Worm (Caenorhabditis elegans) whole organism, L1 larva: Measurements from ENCODE around the gene zmp-5.

Source experiments
- C16A3.4 ChIP-seq: fragments of 150-350 bp; optimal IDR thresholded peaks from 2 replicates; lab custom pipeline; 2014; ENCODE audit warnings: missing biosample characterization, missing genetic modification characterization
- C34B4.2 ChIP-seq: sonication (generic microtip); optimal IDR thresholded peaks from 2 replicates; lab custom pipeline; 2017; ENCODE audit warnings: mild to moderate bottlenecking, missing genetic modification characterization, missing compliant biosample characterization
- Y116A8C.19 ChIP-seq: sonication (generic microtip); optimal IDR thresholded peaks from 2 replicates; lab custom pipeline; 2016; ENCODE audit warnings: missing compliant biosample characterization, missing genetic modification characterization, borderline replicate concordance
- aly-2 ChIP-seq: fragments of 150-350 bp; optimal IDR thresholded peaks from 2 replicates; lab custom pipeline; 2014; ENCODE audit warnings: missing biosample characterization, missing genetic modification characterization
- ama-1 ChIP-seq: fragments of 150-350 bp; optimal IDR thresholded peaks from 2 replicates; lab custom pipeline; 2014
- ceh-63 ChIP-seq: fragments of 200-800 bp; sonication (Bioruptor generic); optimal IDR thresholded peaks from 2 replicates; lab custom pipeline; 2018; ENCODE audit warnings: mild to moderate bottlenecking, missing genetic modification characterization, missing compliant biosample characterization
- ceh-82 ChIP-seq, 3 experiments: fragments of 150-350 bp in 1 of 3; sonication (generic microtip) in 2 of 3; optimal IDR thresholded peaks; 2 replicates each; lab custom pipeline; 2014 to 2017; ENCODE audit warnings: missing biosample characterization in 3 of 3, missing genetic modification characterization in 3 of 3
- ceh-90 ChIP-seq: sonication (generic microtip); optimal IDR thresholded peaks from 2 replicates; lab custom pipeline; 2016; ENCODE audit warnings: missing genetic modification characterization, missing compliant biosample characterization
- ces-1 ChIP-seq: fragments of 150-350 bp; optimal IDR thresholded peaks from 2 replicates; lab custom pipeline; 2014; ENCODE audit warnings: missing biosample characterization, missing genetic modification reagents, missing genetic modification characterization
- dsc-1 ChIP-seq: sonication (generic microtip); optimal IDR thresholded peaks from 2 replicates; lab custom pipeline; 2016; ENCODE audit warnings: mild to moderate bottlenecking, missing genetic modification characterization, missing compliant biosample characterization
- efl-1 ChIP-seq, 4 experiments: fragments of 150-350 bp; optimal IDR thresholded peaks in 3 of 4; peaks in 1 of 4; 1 replicate in 1 of 4; 2 replicates in 3 of 4; lab custom pipeline; 2014; ENCODE audit warnings: missing biosample characterization in 2 of 4, missing genetic modification characterization in 2 of 4, missing genetic modification reagents in 2 of 4
- efl-3 ChIP-seq: fragments of 200-800 bp; sonication (Bioruptor generic); optimal IDR thresholded peaks from 2 replicates; lab custom pipeline; 2018; ENCODE audit warnings: mild to moderate bottlenecking, missing genetic modification characterization, missing compliant biosample characterization
- egl-13 ChIP-seq: sonication (generic microtip); optimal IDR thresholded peaks from 2 replicates; lab custom pipeline; 2016; ENCODE audit warnings: missing genotype, missing genetic modification reagents, missing genetic modification characterization, missing compliant biosample characterization
- egl-27 ChIP-seq, 2 experiments: fragments of 150-350 bp in 1 of 2; sonication (generic microtip); optimal IDR thresholded peaks; 3 replicates each; lab custom pipeline; 2017 to 2018; ENCODE audit warnings: missing biosample characterization in 2 of 2, missing genetic modification characterization in 2 of 2, missing genetic modification reagents in 2 of 2
- elt-2 ChIP-seq: sonication (generic microtip); optimal IDR thresholded peaks from 2 replicates; lab custom pipeline; 2016; ENCODE audit warnings: missing genetic modification characterization, mild to moderate bottlenecking, inconsistent platforms, missing compliant biosample characterization, missing genetic modification reagents
- elt-3 ChIP-seq, 6 experiments: fragments of 150-350 bp in 1 of 6; sonication (generic microtip); optimal IDR thresholded peaks; 2 replicates each; lab custom pipeline; 2017 to 2018; ENCODE audit warnings: missing biosample characterization in 6 of 6, missing genetic modification characterization in 6 of 6, inconsistent platforms in 1 of 6
- fkh-10 ChIP-seq: sonication (generic microtip); optimal IDR thresholded peaks from 2 replicates; lab custom pipeline; 2017; ENCODE audit warnings: missing biosample characterization, missing genetic modification reagents, missing genetic modification characterization
- fkh-4 ChIP-seq: sonication (generic microtip); optimal IDR thresholded peaks from 2 replicates; lab custom pipeline; 2016; ENCODE audit warnings: missing compliant biosample characterization, missing genetic modification characterization, borderline replicate concordance
- fkh-8 ChIP-seq: sonication (generic microtip); optimal IDR thresholded peaks from 2 replicates; lab custom pipeline; 2016; ENCODE audit warnings: mild to moderate bottlenecking, missing genetic modification characterization, missing compliant biosample characterization
- fos-1 ChIP-seq: fragments of 150-350 bp; optimal IDR thresholded peaks from 2 replicates; lab custom pipeline; 2014; ENCODE audit warnings: missing biosample characterization, missing genetic modification characterization
- grh-1 ChIP-seq: fragments of 200-800 bp; sonication (Bioruptor generic); IDR thresholded peaks from 2 replicates; pipeline ENCODE4 v1.3.6; 2022; ENCODE audit warnings: missing genetic modification reagents, missing genetic modification characterization, missing compliant biosample characterization
- hlh-17 ChIP-seq: fragments of 200-800 bp; sonication (Bioruptor generic); optimal IDR thresholded peaks from 2 replicates; lab custom pipeline; 2018; ENCODE audit warnings: missing genetic modification characterization, mild to moderate bottlenecking, missing compliant biosample characterization, moderate library complexity, borderline replicate concordance
- hlh-4 ChIP-seq: sonication (generic microtip); optimal IDR thresholded peaks from 2 replicates; lab custom pipeline; 2016; ENCODE audit warnings: mild to moderate bottlenecking, missing genetic modification characterization, missing compliant biosample characterization
- hpl-2 ChIP-seq: fragments of 150-350 bp; optimal IDR thresholded peaks from 2 replicates; lab custom pipeline; 2014; ENCODE audit warnings: missing biosample characterization, missing genetic modification reagents, missing genetic modification characterization
- irx-1 ChIP-seq: sonication (generic microtip); optimal IDR thresholded peaks from 2 replicates; lab custom pipeline; 2016; ENCODE audit warnings: missing genetic modification characterization, missing compliant biosample characterization
- isw-1 ChIP-seq: fragments of 200-800 bp; sonication (Bioruptor generic); IDR thresholded peaks from 2 replicates; pipeline ENCODE4 v1.3.6; 2022; ENCODE audit warnings: missing genetic modification characterization, missing compliant biosample characterization
- lin-13 ChIP-seq: fragments of 150-350 bp; optimal IDR thresholded peaks from 2 replicates; lab custom pipeline; 2014; ENCODE audit warnings: missing biosample characterization, missing genetic modification reagents, missing genetic modification characterization
- lin-14 ChIP-seq: fragments of 200-800 bp; sonication (Bioruptor generic); optimal IDR thresholded peaks from 2 replicates; lab custom pipeline; 2018; ENCODE audit warnings: mild to moderate bottlenecking, missing genetic modification characterization, moderate library complexity, missing compliant biosample characterization
- lin-39 ChIP-seq: fragments of 150-350 bp; optimal IDR thresholded peaks from 2 replicates; lab custom pipeline; 2014; ENCODE audit warnings: missing biosample characterization, missing genetic modification reagents, missing genetic modification characterization
- lir-3 ChIP-seq: sonication (generic microtip); optimal IDR thresholded peaks from 2 replicates; lab custom pipeline; 2016; ENCODE audit warnings: mild to moderate bottlenecking, missing genetic modification characterization, moderate library complexity, missing compliant biosample characterization; ENCODE audit not compliant: poor library complexity
- lsy-2 ChIP-seq, 2 experiments: fragments of 150-350 bp; optimal IDR thresholded peaks; 2 replicates each; lab custom pipeline; 2014; ENCODE audit warnings: missing biosample characterization in 2 of 2, missing genetic modification characterization in 2 of 2
- mdl-1 ChIP-seq, 2 experiments: fragments of 150-350 bp; optimal IDR thresholded peaks; 2 replicates each; lab custom pipeline; 2014 to 2017; ENCODE audit warnings: missing biosample characterization in 2 of 2, missing genetic modification characterization in 2 of 2, inconsistent platforms in 1 of 2
- nhr-11 ChIP-seq: fragments of 150-350 bp; optimal IDR thresholded peaks from 2 replicates; lab custom pipeline; 2014; ENCODE audit warnings: missing biosample characterization, missing genetic modification characterization
- nhr-19 ChIP-seq: fragments of 200-800 bp; sonication (Bioruptor generic); conservative IDR thresholded peaks from 2 replicates; pipeline ENCODE4 v1.3.6; 2022; ENCODE audit warnings: missing genetic modification characterization, missing compliant biosample characterization
- nhr-237 ChIP-seq: fragments of 150-350 bp; optimal IDR thresholded peaks from 2 replicates; lab custom pipeline; 2014; ENCODE audit warnings: missing biosample characterization, missing genetic modification characterization
- nhr-28 ChIP-seq: fragments of 150-350 bp; optimal IDR thresholded peaks from 2 replicates; lab custom pipeline; 2014; ENCODE audit warnings: missing biosample characterization, missing genetic modification characterization
- nhr-47 ChIP-seq: sonication (generic microtip); optimal IDR thresholded peaks from 2 replicates; lab custom pipeline; 2016; ENCODE audit warnings: mild to moderate bottlenecking, missing genetic modification characterization, moderate library complexity, missing compliant biosample characterization
- nhr-76 ChIP-seq: sonication (generic microtip); optimal IDR thresholded peaks from 2 replicates; lab custom pipeline; 2017; ENCODE audit warnings: missing biosample characterization, missing genetic modification characterization
- nhr-77 ChIP-seq: fragments of 150-350 bp; optimal IDR thresholded peaks from 2 replicates; lab custom pipeline; 2014; ENCODE audit warnings: missing biosample characterization, missing genetic modification characterization
- nhr-90 ChIP-seq: sonication (generic microtip); optimal IDR thresholded peaks from 2 replicates; lab custom pipeline; 2016; ENCODE audit warnings: mild to moderate bottlenecking, missing genetic modification characterization, missing compliant biosample characterization; ENCODE audit not compliant: poor library complexity
- pax-3 ChIP-seq: fragments of 200-800 bp; sonication (Bioruptor generic); optimal IDR thresholded peaks from 2 replicates; lab custom pipeline; 2018; ENCODE audit warnings: mild to moderate bottlenecking, missing genetic modification characterization, moderate library complexity, missing compliant biosample characterization
- pqm-1 ChIP-seq: sonication (generic microtip); optimal IDR thresholded peaks from 3 replicates; lab custom pipeline; 2017; ENCODE audit warnings: missing biosample characterization, missing genetic modification characterization
- rnt-1 ChIP-seq: sonication (generic microtip); optimal IDR thresholded peaks from 2 replicates; lab custom pipeline; 2016; ENCODE audit warnings: mild to moderate bottlenecking, missing genetic modification characterization, moderate library complexity, missing compliant biosample characterization
- skn-1 ChIP-seq: fragments of 150-350 bp; optimal IDR thresholded peaks from 2 replicates; lab custom pipeline; 2014; ENCODE audit warnings: missing biosample characterization, missing genetic modification characterization
- snu-23 ChIP-seq: sonication (generic microtip); optimal IDR thresholded peaks from 2 replicates; lab custom pipeline; 2016; ENCODE audit warnings: missing genetic modification characterization, missing compliant biosample characterization
- sup-37 ChIP-seq: fragments of 200-800 bp; sonication (Bioruptor generic); optimal IDR thresholded peaks from 2 replicates; lab custom pipeline; 2018; ENCODE audit warnings: mild to moderate bottlenecking, missing genetic modification characterization, missing compliant biosample characterization
- tbx-2 ChIP-seq: sonication (generic microtip); optimal IDR thresholded peaks from 2 replicates; lab custom pipeline; 2016; ENCODE audit warnings: missing genetic modification characterization, missing compliant biosample characterization
- unc-130 ChIP-seq: fragments of 150-350 bp; optimal IDR thresholded peaks from 2 replicates; lab custom pipeline; 2017; ENCODE audit warnings: missing biosample characterization, missing genetic modification characterization, inconsistent platforms
- unc-62 ChIP-seq: fragments of 150-350 bp; optimal IDR thresholded peaks from 2 replicates; lab custom pipeline; 2014; ENCODE audit warnings: missing biosample characterization, missing genetic modification reagents, missing genetic modification characterization
- unc-98 ChIP-seq: fragments of 200-800 bp; sonication (Bioruptor generic); IDR thresholded peaks from 2 replicates; pipeline ENCODE4 v1.3.6; 2022; ENCODE audit warnings: missing genetic modification characterization, missing compliant biosample characterization
- zip-4 ChIP-seq: fragments of 200-800 bp; sonication (Bioruptor generic); optimal IDR thresholded peaks from 2 replicates; lab custom pipeline; 2018; ENCODE audit warnings: mild to moderate bottlenecking, missing genetic modification characterization, moderate library complexity, missing compliant biosample characterization
- ztf-4 ChIP-seq: fragments of 150-350 bp; optimal IDR thresholded peaks from 2 replicates; lab custom pipeline; 2014; ENCODE audit warnings: missing biosample characterization, missing genetic modification characterization

zmp-5 gene

ce11 chrX:12635010-12635409 is 11.9 kb upstream of the zmp-5 start (continued):
- TF ChIP-seq snu-23: peak; percentile 59
- no peak for TF ChIP-seq isw-1
- no peak for TF ChIP-seq fkh-8 (tag; lab: Kevin White, UChicago)
- TF ChIP-seq elt-3 (tag; optimal IDR thresholded peaks at IDR 0.05; lab: Kevin White, UChicago): peak in 2 of 6 experiments; percentile 45
- TF ChIP-seq hlh-17 (GFP tag; lab: Kevin White, UChicago): no peak
- no peak for TF ChIP-seq zip-4 (GFP tag; lab: Kevin White, UChicago)
- TF ChIP-seq hpl-2: no peak
- TF ChIP-seq sup-37 (GFP tag; lab: Kevin White, UChicago): no peak
- peak; percentile 14 for TF ChIP-seq fos-1 (tag; lab: Kevin White, UChicago)
- TF ChIP-seq unc-62 (GFP tag; lab: Kevin White, UChicago): no peak
- peak; percentile 31 for TF ChIP-seq rnt-1 (tag; lab: Kevin White, UChicago)
- no peak for TF ChIP-seq aly-2 (tag; lab: Kevin White, UChicago)
- TF ChIP-seq ceh-90 (tag; lab: Kevin White, UChicago): no peak
- TF ChIP-seq tbx-2 (tag; lab: Kevin White, UChicago): peak; percentile 13
- TF ChIP-seq grh-1: no peak
- no peak for TF ChIP-seq C34B4.2 (tag; lab: Kevin White, UChicago)
- no peak for TF ChIP-seq ama-1 (lab: Kevin White, UChicago)
- TF ChIP-seq lsy-2 (tag; optimal IDR thresholded peaks at IDR 0.05; lab: Kevin White, UChicago): peak in 1 of 2 experiments; percentile 75
- no peak for TF ChIP-seq nhr-11 (tag; lab: Kevin White, UChicago)
- TF ChIP-seq ceh-63 (GFP tag; lab: Kevin White, UChicago): no peak
- TF ChIP-seq lin-14 (GFP tag; lab: Kevin White, UChicago): peak; percentile 85
- TF ChIP-seq nhr-47 (tag; lab: Kevin White, UChicago): peak; percentile 32
- TF ChIP-seq fkh-4 (tag; lab: Kevin White, UChicago): no peak
- peak; percentile 7 for TF ChIP-seq unc-130 (tag; lab: Kevin White, UChicago)
- no peak for TF ChIP-seq lin-13 (GFP tag; lab: Kevin White, UChicago)
- no peak; the same call in 1 of the 2 replicates for TF ChIP-seq nhr-19
- TF ChIP-seq irx-1 (tag; lab: Kevin White, UChicago): no peak
- no peak for TF ChIP-seq lir-3 (tag; lab: Kevin White, UChicago)
- TF ChIP-seq nhr-76 (tag; lab: Kevin White, UChicago): no peak
- no peak for TF ChIP-seq efl-3 (GFP tag; lab: Kevin White, UChicago)
- no peak for TF ChIP-seq Y116A8C.19
- no peak for TF ChIP-seq lin-39 (tag; lab: Kevin White, UChicago)
- TF ChIP-seq egl-27 (tag; optimal IDR thresholded peaks at IDR 0.05; lab: Kevin White, UChicago): no peak
- no peak for TF ChIP-seq fkh-10 (GFP tag; lab: Kevin White, UChicago)
- TF ChIP-seq egl-13: no peak
- no peak for TF ChIP-seq pqm-1 (tag; lab: Kevin White, UChicago)
- TF ChIP-seq pax-3 (tag; lab: Kevin White, UChicago): no peak
- peak; percentile 15 to 78 for TF ChIP-seq efl-1 (optimal IDR thresholded peaks at IDR 0.05; lab: Kevin White, UChicago)
- peak; percentile 77 to 98 for TF ChIP-seq efl-1 (GFP tag; optimal IDR thresholded peaks at IDR 0.05 in 1 of 2; lab: Kevin White, UChicago)
- TF ChIP-seq mdl-1 (tag; optimal IDR thresholded peaks at IDR 0.05; lab: Kevin White, UChicago): peak in 1 of 2 experiments; percentile 80
- TF ChIP-seq C16A3.4: peak; percentile 62
- TF ChIP-seq nhr-90 (tag; lab: Kevin White, UChicago): peak; percentile 42
- TF ChIP-seq elt-2 (tag; lab: Kevin White, UChicago): peak; percentile 24
- TF ChIP-seq nhr-237: no peak
- no peak for TF ChIP-seq unc-98
- no peak for TF ChIP-seq ceh-82 (tag; optimal IDR thresholded peaks at IDR 0.05; lab: Kevin White, UChicago)
- TF ChIP-seq ces-1 (GFP tag; lab: Kevin White, UChicago): no peak
- no peak for TF ChIP-seq ztf-4 (tag; lab: Kevin White, UChicago)
- TF ChIP-seq skn-1 (tag; lab: Kevin White, UChicago): peak; percentile 40
- no peak for TF ChIP-seq nhr-28 (tag; lab: Kevin White, UChicago)
- TF ChIP-seq nhr-77: peak; percentile 76
- TF ChIP-seq dsc-1 (tag; lab: Kevin White, UChicago): no peak
- TF ChIP-seq hlh-4: no peak
